Worm (Caenorhabditis elegans) whole organism, L4/young adult: ENCODE data around the gene srz-31.

Source experiments
- W03F9.2 ChIP-seq: fragments of 150-350 bp; optimal IDR thresholded peaks from 2 replicates; lab custom pipeline; 2014; ENCODE audit warnings: missing biosample characterization, missing genetic modification characterization
- him-1 ChIP-seq: sonication (generic microtip); optimal IDR thresholded peaks from 2 replicates; lab custom pipeline; 2016; ENCODE audit warnings: missing genotype, missing genetic modification reagents, missing genetic modification characterization, missing compliant biosample characterization

ce11 chrIV:14143042-14143441 lies 5.9 kb downstream of the srz-31 start:
- TF ChIP-seq W03F9.2 (tag; lab: Kevin White, UChicago): no peak
- no peak for TF ChIP-seq him-1
